Worm (Caenorhabditis elegans) whole organism, early embryonic: ENCODE results near the gene C39B10.1.

Source experiments
- B0310.2 ChIP-seq: sonication (generic microtip); optimal IDR thresholded peaks from 2 replicates; lab custom pipeline; 2016; ENCODE audit warnings: mild to moderate bottlenecking, missing genetic modification characterization, missing compliant biosample characterization
- ama-1 ChIP-seq: fragments of 150-350 bp; optimal IDR thresholded peaks from 2 replicates; lab custom pipeline; 2014
- flt-1 ChIP-seq: fragments of 200-800 bp; sonication (Bioruptor generic); IDR thresholded peaks from 2 replicates; pipeline ENCODE4 v1.3.6; 2022; ENCODE audit warnings: missing genetic modification characterization, missing compliant biosample characterization
- hnd-1 ChIP-seq: sonication (generic microtip); optimal IDR thresholded peaks from 2 replicates; lab custom pipeline; 2016; ENCODE audit warnings: missing genetic modification characterization, missing compliant biosample characterization
- tbx-37 ChIP-seq: fragments of 200-800 bp; sonication (Bioruptor generic); conservative IDR thresholded peaks from 2 replicates; pipeline ENCODE4 v1.3.6; 2022; ENCODE audit warnings: missing genetic modification reagents, missing genetic modification characterization, missing compliant biosample characterization

ce11 chrX:10479108-10479738 lies 15.8 kb upstream of the C39B10.1 start:
- no peak for TF ChIP-seq B0310.2 (tag; lab: Kevin White, UChicago)
- TF ChIP-seq ama-1 (lab: Kevin White, UChicago) = no peak
- no peak for TF ChIP-seq hnd-1
- TF ChIP-seq tbx-37 (GFP tag; lab: Robert Waterston, UW) = no peak
- TF ChIP-seq flt-1 = no peak
